Fruit fly (Drosophila melanogaster) whole organism, embryonic: ENCODE data around the gene CG6923.

ENCODE experiments used
- ATbp ChIP-seq: fragments of 200-800 bp; sonication (Bioruptor generic); optimal IDR thresholded peaks from 2 replicates; lab custom pipeline; 2017; ENCODE audit warnings: missing biosample characterization, mild to moderate bottlenecking, missing genetic modification characterization, missing genetic modification reagents
- Ada2b ChIP-seq: fragments of 200-800 bp; sonication (Bioruptor generic); IDR thresholded peaks from 2 replicates; pipeline ENCODE4 v1.3.6; 2022; ENCODE audit warnings: missing biosample characterization, missing genetic modification characterization
- CG10462 ChIP-seq: fragments of 200-800 bp; sonication (Bioruptor generic); optimal IDR thresholded peaks from 2 replicates; lab custom pipeline; 2016; ENCODE audit warnings: missing biosample characterization, missing genetic modification characterization
- CG10543 ChIP-seq: fragments of 200-800 bp; sonication (Bioruptor generic); optimal IDR thresholded peaks from 3 replicates; lab custom pipeline; 2017; ENCODE audit warnings: missing biosample characterization, mild to moderate bottlenecking, missing genetic modification characterization, moderate library complexity
- CG11723 ChIP-seq: fragments of 200-800 bp; sonication (Bioruptor generic); optimal IDR thresholded peaks from 2 replicates; lab custom pipeline; 2017; ENCODE audit warnings: missing biosample characterization, mild to moderate bottlenecking, missing genetic modification characterization
- CG12104 ChIP-seq: fragments of 200-800 bp; sonication (Bioruptor generic); optimal IDR thresholded peaks from 3 replicates; lab custom pipeline; 2016; ENCODE audit warnings: missing biosample characterization, missing genetic modification characterization
- CG12236 ChIP-seq: fragments of 200-800 bp; sonication (Bioruptor generic); optimal IDR thresholded peaks from 2 replicates; lab custom pipeline; 2016; ENCODE audit warnings: missing biosample characterization, missing genetic modification characterization
- CG15696 ChIP-seq: fragments of 200-800 bp; sonication (Bioruptor generic); optimal IDR thresholded peaks from 2 replicates; lab custom pipeline; 2019; ENCODE audit warnings: missing biosample characterization, mild to moderate bottlenecking, missing genetic modification characterization, moderate library complexity
- CG16813 ChIP-seq: fragments of 200-800 bp; sonication (Bioruptor generic); IDR thresholded peaks from 3 replicates; pipeline ENCODE4 v1.3.6; 2022; ENCODE audit warnings: missing biosample characterization, missing genetic modification characterization; ENCODE audit not compliant: partially characterized antibody
- CG17612 ChIP-seq: fragments of 200-800 bp; sonication (Bioruptor generic); IDR thresholded peaks from 2 replicates; pipeline ENCODE4 v1.3.6; 2022; ENCODE audit warnings: missing biosample characterization, missing genetic modification characterization
- CG17829 ChIP-seq: fragments of 200-800 bp; optimal IDR thresholded peaks from 2 replicates; lab custom pipeline; 2019; ENCODE audit warnings: missing biosample characterization, mild to moderate bottlenecking, missing genetic modification characterization, moderate library complexity
- CG2116 ChIP-seq: fragments of 200-800 bp; sonication (Bioruptor generic); optimal IDR thresholded peaks from 3 replicates; lab custom pipeline; 2018; ENCODE audit warnings: missing biosample characterization, mild to moderate bottlenecking, missing genetic modification characterization
- CG30403 ChIP-seq: fragments of 200-800 bp; sonication (Bioruptor generic); optimal IDR thresholded peaks from 3 replicates; lab custom pipeline; 2016; ENCODE audit warnings: missing biosample characterization, missing genetic modification characterization
- CG33557 ChIP-seq: fragments of 200-800 bp; sonication (Bioruptor generic); optimal IDR thresholded peaks from 2 replicates; lab custom pipeline; 2019; ENCODE audit warnings: missing biosample characterization, mild to moderate bottlenecking, missing genetic modification characterization, moderate library complexity
- CG3847 ChIP-seq: fragments of 200-800 bp; sonication (Bioruptor generic); IDR thresholded peaks from 2 replicates; pipeline ENCODE4 v1.3.6; 2022; ENCODE audit warnings: missing biosample characterization, missing genetic modification characterization
- CG6854 ChIP-seq: fragments of 200-800 bp; sonication (Bioruptor generic); optimal IDR thresholded peaks from 3 replicates; lab custom pipeline; 2017; ENCODE audit warnings: missing biosample characterization, mild to moderate bottlenecking, missing genetic modification characterization
- CG7745 ChIP-seq: fragments of 200-800 bp; sonication (Bioruptor generic); optimal IDR thresholded peaks from 2 replicates; lab custom pipeline; 2018; ENCODE audit warnings: missing biosample characterization, mild to moderate bottlenecking, missing genetic modification characterization, moderate library complexity
- CG8765 ChIP-seq: fragments of 200-800 bp; sonication (Bioruptor generic); IDR thresholded peaks from 2 replicates; pipeline ENCODE4 v1.3.6; 2022; ENCODE audit warnings: missing biosample characterization, missing genetic modification characterization
- CG8924 ChIP-seq: fragments of 200-800 bp; optimal IDR thresholded peaks from 3 replicates; lab custom pipeline; 2019; ENCODE audit warnings: missing biosample characterization, mild to moderate bottlenecking, missing genetic modification characterization, moderate library complexity
- Camta ChIP-seq: fragments of 200-800 bp; sonication (Bioruptor generic); optimal IDR thresholded peaks from 2 replicates; lab custom pipeline; 2016; ENCODE audit warnings: missing biosample characterization, missing genetic modification characterization
- Doc3 ChIP-seq: fragments of 200-800 bp; sonication (Bioruptor generic); IDR thresholded peaks from 3 replicates; pipeline ENCODE4 v1.3.6; 2022; ENCODE audit warnings: missing biosample characterization, missing genetic modification characterization; ENCODE audit not compliant: partially characterized antibody
- Dref ChIP-seq: fragments of 200-800 bp; sonication (Bioruptor generic); IDR thresholded peaks from 2 replicates; pipeline ENCODE4 v1.3.6; 2022; ENCODE audit warnings: missing biosample characterization, missing genetic modification characterization
- Ets65A ChIP-seq: fragments of 200-800 bp; sonication (Bioruptor generic); peaks from one replicate; lab custom pipeline; 2016; ENCODE audit warnings: missing biosample characterization, missing genetic modification characterization
- Gug ChIP-seq: fragments of 200-800 bp; sonication (Bioruptor generic); IDR thresholded peaks from 4 replicates; pipeline ENCODE4 v1.3.6; 2022; ENCODE audit warnings: missing biosample characterization, missing genetic modification characterization
- Hr3 ChIP-seq: fragments of 200-800 bp; sonication (Bioruptor generic); optimal IDR thresholded peaks from 3 replicates; lab custom pipeline; 2016; ENCODE audit warnings: missing biosample characterization, missing genetic modification characterization
- NfI ChIP-seq: fragments of 200-800 bp; sonication (Bioruptor generic); optimal IDR thresholded peaks from 3 replicates; lab custom pipeline; 2018; ENCODE audit warnings: missing biosample characterization, mild to moderate bottlenecking, missing genetic modification characterization, moderate library complexity
- Ptx1 ChIP-seq: fragments of 200-800 bp; sonication (Bioruptor generic); IDR thresholded peaks from 2 replicates; pipeline ENCODE4 v1.3.6; 2022; ENCODE audit warnings: missing biosample characterization, missing genetic modification characterization
- Ravus ChIP-seq: fragments of 200-800 bp; sonication (Bioruptor generic); IDR thresholded peaks from 2 replicates; pipeline ENCODE4 v1.3.6; 2022; ENCODE audit warnings: missing biosample characterization, missing genetic modification characterization
- Taf1 ChIP-seq: fragments of 200-800 bp; sonication (Bioruptor generic); IDR thresholded peaks from 2 replicates; pipeline ENCODE4 v1.3.6; 2022; ENCODE audit warnings: missing biosample characterization, missing genetic modification characterization
- Tbp ChIP-seq: fragments of >200 bp; optimal IDR thresholded peaks from 2 replicates; lab custom pipeline; 2018; ENCODE audit warnings: missing biosample characterization, missing genetic modification characterization
- YL-1 ChIP-seq: fragments of 200-800 bp; sonication (Bioruptor generic); optimal IDR thresholded peaks from 3 replicates; lab custom pipeline; 2017; ENCODE audit warnings: missing biosample characterization, mild to moderate bottlenecking, missing genetic modification characterization
- az2 ChIP-seq: fragments of 200-800 bp; sonication (Bioruptor generic); optimal IDR thresholded peaks from 3 replicates; lab custom pipeline; 2016; ENCODE audit warnings: missing biosample characterization, missing genetic modification characterization
- dpn ChIP-seq, 2 experiments: fragments of 200-800 bp; sonication (Bioruptor generic); optimal IDR thresholded peaks; 3 replicates each; lab custom pipeline; 2016; ENCODE audit warnings: missing biosample characterization in 2 of 2, missing genetic modification characterization in 2 of 2
- en ChIP-seq: fragments of 200-800 bp; sonication (Bioruptor generic); optimal IDR thresholded peaks from 2 replicates; lab custom pipeline; 2016; ENCODE audit warnings: missing biosample characterization, missing genetic modification characterization
- ewg ChIP-seq: fragments of 200-800 bp; sonication (Bioruptor generic); optimal IDR thresholded peaks from 3 replicates; lab custom pipeline; 2017; ENCODE audit warnings: mild to moderate bottlenecking, missing biosample characterization, missing genetic modification reagents, missing genetic modification characterization
- exex ChIP-seq: fragments of 200-800 bp; sonication (Bioruptor generic); optimal IDR thresholded peaks from 4 replicates; lab custom pipeline; 2018; ENCODE audit warnings: missing biosample characterization, mild to moderate bottlenecking, missing genetic modification characterization, moderate library complexity
- hbn ChIP-seq: fragments of 200-800 bp; sonication (Bioruptor generic); IDR thresholded peaks from 2 replicates; pipeline ENCODE4 v1.3.6; 2022; ENCODE audit warnings: missing biosample characterization, missing genetic modification characterization; ENCODE audit not compliant: partially characterized antibody
- nom ChIP-seq: fragments of 200-800 bp; sonication (Bioruptor generic); optimal IDR thresholded peaks from 2 replicates; lab custom pipeline; 2017; ENCODE audit warnings: missing biosample characterization, missing genetic modification characterization, mild to moderate bottlenecking, moderate library complexity, missing genetic modification reagents
- pb ChIP-seq: fragments of 200-800 bp; sonication (Bioruptor generic); optimal IDR thresholded peaks from 3 replicates; lab custom pipeline; 2016; ENCODE audit warnings: missing biosample characterization, missing genetic modification characterization
- peb ChIP-seq: fragments of 200-800 bp; sonication (Bioruptor generic); IDR thresholded peaks from 2 replicates; pipeline ENCODE4 v1.3.6; 2022; ENCODE audit warnings: missing biosample characterization, missing genetic modification characterization
- salm ChIP-seq: fragments of 200-800 bp; sonication (Bioruptor generic); optimal IDR thresholded peaks from 2 replicates; lab custom pipeline; 2018; ENCODE audit warnings: missing biosample characterization, mild to moderate bottlenecking, missing genetic modification characterization
- schlank ChIP-seq: fragments of 200-800 bp; sonication (Bioruptor generic); optimal IDR thresholded peaks from 2 replicates; lab custom pipeline; 2018; ENCODE audit warnings: missing biosample characterization, mild to moderate bottlenecking, missing genetic modification characterization
- sens ChIP-seq: fragments of 200-800 bp; sonication (Bioruptor generic); peaks from one replicate; lab custom pipeline; 2016; ENCODE audit warnings: missing biosample characterization, missing genetic modification characterization
- sens-2 ChIP-seq: fragments of 200-800 bp; sonication (Bioruptor generic); IDR thresholded peaks from 2 replicates; pipeline ENCODE4 v1.3.6; 2022; ENCODE audit warnings: missing biosample characterization, missing genetic modification characterization
- sna ChIP-seq: fragments of 200-800 bp; sonication (Bioruptor generic); IDR thresholded peaks from 2 replicates; pipeline ENCODE4 v1.3.6; 2022; ENCODE audit warnings: missing biosample characterization, missing genetic modification characterization; ENCODE audit not compliant: partially characterized antibody
- stwl ChIP-seq: fragments of 200-800 bp; sonication (Bioruptor generic); optimal IDR thresholded peaks from 3 replicates; lab custom pipeline; 2018; ENCODE audit warnings: missing biosample characterization, mild to moderate bottlenecking, missing genetic modification characterization, moderate library complexity
- sug ChIP-seq: fragments of 200-800 bp; optimal IDR thresholded peaks from 2 replicates; lab custom pipeline; 2019; ENCODE audit warnings: missing biosample characterization, mild to moderate bottlenecking, missing genetic modification characterization, moderate library complexity
- tio ChIP-seq: fragments of 200-800 bp; sonication (Bioruptor generic); optimal IDR thresholded peaks from 2 replicates; lab custom pipeline; 2017; ENCODE audit warnings: missing biosample characterization, missing genetic modification characterization, inconsistent platforms
- toy ChIP-seq: fragments of 200-800 bp; sonication (Bioruptor generic); IDR thresholded peaks from 2 replicates; pipeline ENCODE4 v1.3.6; 2022; ENCODE audit warnings: missing biosample characterization, missing genetic modification characterization
- ttk ChIP-seq: fragments of 200-800 bp; sonication (Bioruptor generic); IDR thresholded peaks from 2 replicates; pipeline ENCODE4 v2.1.2; 2022; ENCODE audit warnings: missing biosample characterization, missing genetic modification characterization
- vnd ChIP-seq: fragments of 200-800 bp; sonication (Bioruptor generic); IDR thresholded peaks from 3 replicates; pipeline ENCODE4 v1.3.6; 2022; ENCODE audit warnings: missing biosample characterization, missing genetic modification characterization; ENCODE audit not compliant: partially characterized antibody
- zen ChIP-seq: fragments of 200-800 bp; sonication (Bioruptor generic); optimal IDR thresholded peaks from 3 replicates; lab custom pipeline; 2018; ENCODE audit warnings: missing biosample characterization, mild to moderate bottlenecking, missing genetic modification characterization, moderate library complexity

The CG6923 gene

DNA sequence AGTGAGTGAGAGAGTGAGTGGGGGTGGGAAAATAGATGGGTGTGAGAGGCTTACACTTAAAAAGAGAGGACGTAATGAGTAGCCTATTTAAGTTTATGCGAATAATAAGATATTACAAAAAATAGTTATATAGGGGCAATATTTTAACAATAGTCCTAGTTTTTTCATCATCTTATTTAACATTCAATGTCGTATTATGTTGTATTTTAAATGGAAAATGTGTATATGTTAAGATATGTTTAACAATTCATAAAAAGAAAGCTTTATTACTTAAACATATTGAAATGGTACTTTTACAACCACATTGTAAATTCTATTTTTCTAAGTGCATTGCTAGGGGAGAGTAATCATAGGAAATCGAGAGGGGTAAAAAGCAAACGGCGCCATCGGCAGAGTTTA lies 24.2 kb upstream of the CG6923 start (continued):
- no peak for TF ChIP-seq CG2116 (GFP tag; lab: Kevin White, UChicago)
- no peak for TF ChIP-seq Dref (GFP tag; lab: Robert Waterston, UW)
- peak; percentile 42 for TF ChIP-seq exex (tag; lab: Kevin White, UChicago)
- TF ChIP-seq sens = peak; percentile 89
- no peak for TF ChIP-seq hbn (GFP tag; lab: Robert Waterston, UW)
- TF ChIP-seq toy (GFP tag; lab: Robert Waterston, UW) = no peak
- TF ChIP-seq sug (tag; lab: Kevin White, UChicago) = peak; percentile 73
- no peak for TF ChIP-seq Doc3 (GFP tag; lab: Robert Waterston, UW)
- TF ChIP-seq CG8924 (tag; lab: Kevin White, UChicago) = peak; percentile 88
- no peak for TF ChIP-seq CG8765 (GFP tag; lab: Robert Waterston, UW)
- peak; percentile 31 for TF ChIP-seq ttk (GFP tag; lab: Robert Waterston, UW)
- peak; percentile 24 for TF ChIP-seq YL-1 (GFP tag; lab: Kevin White, UChicago)
- no peak for TF ChIP-seq CG17612 (GFP tag; lab: Robert Waterston, UW)
- TF ChIP-seq dpn (GFP tag; optimal IDR thresholded peaks at IDR 0.05; lab: Kevin White, UChicago) = peak; percentile 6 to 58
- TF ChIP-seq CG33557 (GFP tag; lab: Kevin White, UChicago) = peak; percentile 75
- no peak for TF ChIP-seq pb (GFP tag; lab: Kevin White, UChicago)
- TF ChIP-seq CG17829 (tag; lab: Kevin White, UChicago) = peak; percentile 83
- no peak for TF ChIP-seq Ravus (GFP tag; lab: Robert Waterston, UW)
- peak; percentile 67 for TF ChIP-seq Hr3 (GFP tag; lab: Kevin White, UChicago)
- TF ChIP-seq CG3847 (GFP tag; lab: Robert Waterston, UW) = peak; percentile 43; the same call in 1 of the 2 replicates
- TF ChIP-seq Ets65A (GFP tag; lab: Kevin White, UChicago) = no peak
- no peak for TF ChIP-seq peb (GFP tag; lab: Robert Waterston, UW)
- no peak for TF ChIP-seq salm (tag; lab: Kevin White, UChicago)
- TF ChIP-seq Tbp (GFP tag; lab: Kevin White, UChicago) = no peak
- no peak for TF ChIP-seq sna
- no peak for TF ChIP-seq CG16813
- no peak for TF ChIP-seq stwl (tag; lab: Kevin White, UChicago)
- TF ChIP-seq NfI = peak; percentile 41
- TF ChIP-seq CG30403 (GFP tag; lab: Kevin White, UChicago) = peak; percentile 79
- TF ChIP-seq schlank (tag; lab: Kevin White, UChicago) = no peak
- TF ChIP-seq CG15696 (tag; lab: Kevin White, UChicago) = peak; percentile 85
- TF ChIP-seq zen (tag; lab: Kevin White, UChicago) = peak; percentile 47
- peak; percentile 27 for TF ChIP-seq CG11723 (GFP tag; lab: Kevin White, UChicago)
- TF ChIP-seq CG10462 (GFP tag; lab: Kevin White, UChicago) = peak; percentile 4
- peak; percentile 62 for TF ChIP-seq az2 (GFP tag; lab: Kevin White, UChicago)
- no peak for TF ChIP-seq Gug (GFP tag; lab: Robert Waterston, UW)
- TF ChIP-seq CG10543 = peak; percentile 75
- no peak for TF ChIP-seq Ada2b (GFP tag; lab: Robert Waterston, UW)
- TF ChIP-seq vnd (GFP tag; lab: Robert Waterston, UW) = no peak
- peak; percentile 73 for TF ChIP-seq CG6854
- TF ChIP-seq CG12104 (GFP tag; lab: Kevin White, UChicago) = peak; percentile 61
- no peak for TF ChIP-seq CG12236 (GFP tag; lab: Kevin White, UChicago)
- no peak for TF ChIP-seq nom
- TF ChIP-seq en (GFP tag; lab: Kevin White, UChicago) = no peak
- peak; percentile 67 for TF ChIP-seq Ptx1
- no peak for TF ChIP-seq CG7745 (tag; lab: Kevin White, UChicago)
- TF ChIP-seq tio (GFP tag; lab: Kevin White, UChicago) = peak; percentile 45
- TF ChIP-seq Taf1 (GFP tag; lab: Robert Waterston, UW) = no peak
- 0 out of 2 replicates have a peak, but pooled peaks have one; percentile 9 for TF ChIP-seq sens-2 (GFP tag; lab: Robert Waterston, UW)
- TF ChIP-seq Camta (GFP tag; lab: Kevin White, UChicago) = peak; percentile 13
- TF ChIP-seq ATbp (GFP tag; lab: Kevin White, UChicago) = peak; percentile 41
- TF ChIP-seq ewg (GFP tag; lab: Kevin White, UChicago) = peak; percentile 26
